Worm (Caenorhabditis elegans): Measurements from ENCODE around the gene chil-13.

- TF ChIP-seq blmp-1 (tag; optimal IDR thresholded peaks at IDR 0.05): no peak
- TF ChIP-seq nhr-12 (tag; optimal IDR thresholded peaks at IDR 0.05): no peak
- TF ChIP-seq ceh-39 (tag; optimal IDR thresholded peaks at IDR 0.05): no peak
- TF ChIP-seq unc-39 (tag; optimal IDR thresholded peaks at IDR 0.05): no peak
- TF ChIP-seq unc-62 (GFP tag; optimal IDR thresholded peaks at IDR 0.05): no peak
- no peak for TF ChIP-seq lsy-2 (tag; optimal IDR thresholded peaks at IDR 0.05)
- TF ChIP-seq snpc-4 (tag; optimal IDR thresholded peaks at IDR 0.05): no peak
- no peak for TF ChIP-seq nhr-76 (tag; optimal IDR thresholded peaks at IDR 0.05)
- TF ChIP-seq lin-13 (tag; optimal IDR thresholded peaks at IDR 0.05): no peak
- TF ChIP-seq ces-1 (GFP tag; optimal IDR thresholded peaks at IDR 0.05): no peak
- no peak for TF ChIP-seq sptf-1 (tag; optimal IDR thresholded peaks at IDR 0.05)
- no peak for TF ChIP-seq nhr-237 (tag; optimal IDR thresholded peaks at IDR 0.05)
- no peak for TF ChIP-seq ztf-11 (tag; optimal IDR thresholded peaks at IDR 0.05)
- TF ChIP-seq mep-1 (tag; optimal IDR thresholded peaks at IDR 0.05): no peak
Observed at ce11 chrII:9438853-9439252, 726 bp upstream of the chil-13 start.

All from whole organism, mixed stage, embryonic.